Worm (Caenorhabditis elegans) whole organism, L3 larva: Measurements from ENCODE around the gene Y49E10.27.
A peak's percentile ranks its signal among the peaks of the same experiment; 100 is the strongest.

Experiments
- R02D3.7 ChIP-seq: fragments of 150-350 bp; optimal IDR thresholded peaks from 2 replicates; lab custom pipeline; 2014; ENCODE audit warnings: missing biosample characterization, missing genetic modification characterization
- ZK546.5 ChIP-seq: sonication (generic microtip); optimal IDR thresholded peaks from 2 replicates; lab custom pipeline; 2017; ENCODE audit warnings: missing biosample characterization, missing genetic modification characterization
- aly-2 ChIP-seq: fragments of 150-350 bp; optimal IDR thresholded peaks from 2 replicates; lab custom pipeline; 2014; ENCODE audit warnings: missing biosample characterization, missing genetic modification characterization
- ama-1 ChIP-seq: fragments of 150-350 bp; optimal IDR thresholded peaks from 2 replicates; lab custom pipeline; 2018
- ceh-16 ChIP-seq: sonication (generic microtip); optimal IDR thresholded peaks from 2 replicates; lab custom pipeline; 2017; ENCODE audit warnings: missing biosample characterization, missing genetic modification characterization
- ceh-28 ChIP-seq: fragments of 150-350 bp; optimal IDR thresholded peaks from 2 replicates; lab custom pipeline; 2014; ENCODE audit warnings: missing biosample characterization, missing genetic modification reagents, missing genetic modification characterization
- ceh-82 ChIP-seq: fragments of 150-350 bp; optimal IDR thresholded peaks from 2 replicates; lab custom pipeline; 2014; ENCODE audit warnings: missing biosample characterization, missing genetic modification characterization
- ceh-9 ChIP-seq: sonication (generic microtip); optimal IDR thresholded peaks from 2 replicates; lab custom pipeline; 2018; ENCODE audit warnings: missing biosample characterization, missing genetic modification characterization
- daf-12 ChIP-seq: fragments of 150-350 bp; optimal IDR thresholded peaks from 2 replicates; lab custom pipeline; 2014; ENCODE audit warnings: missing biosample characterization, missing genetic modification reagents, missing genetic modification characterization
- egl-27 ChIP-seq: sonication (generic microtip); optimal IDR thresholded peaks from 4 replicates; lab custom pipeline; 2017; ENCODE audit warnings: missing biosample characterization, missing genetic modification reagents, missing genetic modification characterization
- egl-5 ChIP-seq: fragments of 150-350 bp; optimal IDR thresholded peaks from 2 replicates; lab custom pipeline; 2017; ENCODE audit warnings: missing biosample characterization, missing genetic modification reagents, missing genetic modification characterization, inconsistent platforms
- elt-1 ChIP-seq: fragments of 150-350 bp; optimal IDR thresholded peaks from 2 replicates; lab custom pipeline; 2014; ENCODE audit warnings: missing biosample characterization, missing genetic modification characterization
- elt-2 ChIP-seq: sonication (generic microtip); optimal IDR thresholded peaks from 2 replicates; lab custom pipeline; 2016; ENCODE audit warnings: missing genetic modification reagents, mild to moderate bottlenecking, missing genetic modification characterization, missing compliant biosample characterization
- elt-3 ChIP-seq, 3 experiments: fragments of 150-350 bp in 1 of 3; sonication (generic microtip) in 2 of 3; optimal IDR thresholded peaks; 2 replicates in 2 of 3; 4 replicates in 1 of 3; lab custom pipeline; 2014 to 2017; ENCODE audit warnings: missing biosample characterization in 3 of 3, missing genetic modification characterization in 3 of 3
- eor-1 ChIP-seq, 2 experiments: fragments of 150-350 bp; optimal IDR thresholded peaks; 2 replicates each; lab custom pipeline; 2014 to 2018; ENCODE audit warnings: missing biosample characterization in 2 of 2, missing genetic modification characterization in 2 of 2
- fkh-10 ChIP-seq: sonication (generic microtip); optimal IDR thresholded peaks from 2 replicates; lab custom pipeline; 2017; ENCODE audit warnings: missing biosample characterization, missing genetic modification reagents, missing genetic modification characterization
- fkh-2 ChIP-seq: fragments of 150-350 bp; optimal IDR thresholded peaks from 2 replicates; lab custom pipeline; 2014; ENCODE audit warnings: missing biosample characterization, missing genetic modification reagents, missing genetic modification characterization
- fos-1 ChIP-seq: fragments of 150-350 bp; optimal IDR thresholded peaks from 2 replicates; lab custom pipeline; 2014; ENCODE audit warnings: missing biosample characterization, missing genetic modification characterization
- hmg-11 ChIP-seq: sonication (generic microtip); optimal IDR thresholded peaks from 2 replicates; lab custom pipeline; 2016; ENCODE audit warnings: missing genetic modification characterization, missing compliant biosample characterization
- jun-1 ChIP-seq: fragments of 150-350 bp; optimal IDR thresholded peaks from 2 replicates; lab custom pipeline; 2014; ENCODE audit warnings: missing biosample characterization, missing genetic modification reagents, missing genetic modification characterization
- lin-15B ChIP-seq: fragments of 150-350 bp; optimal IDR thresholded peaks from 2 replicates; lab custom pipeline; 2014; ENCODE audit warnings: missing biosample characterization, missing genetic modification characterization
- lin-39 ChIP-seq: fragments of 150-350 bp; optimal IDR thresholded peaks from 2 replicates; lab custom pipeline; 2018; ENCODE audit warnings: missing biosample characterization, missing genetic modification reagents, missing genetic modification characterization
- lsy-12 ChIP-seq: sonication (generic microtip); optimal IDR thresholded peaks from 2 replicates; lab custom pipeline; 2016; ENCODE audit warnings: mild to moderate bottlenecking, missing genetic modification characterization, missing compliant biosample characterization
- mdl-1 ChIP-seq: fragments of 150-350 bp; optimal IDR thresholded peaks from 2 replicates; lab custom pipeline; 2014; ENCODE audit warnings: missing biosample characterization, missing genetic modification characterization
- mml-1 ChIP-seq: fragments of 150-350 bp; sonication (generic microtip); optimal IDR thresholded peaks from 3 replicates; lab custom pipeline; 2014; ENCODE audit warnings: missing biosample characterization, missing genetic modification characterization
- nfya-1 ChIP-seq: sonication (generic microtip); optimal IDR thresholded peaks from 2 replicates; lab custom pipeline; 2017; ENCODE audit warnings: missing genetic modification characterization, mild to moderate bottlenecking, missing compliant biosample characterization, antibody characterized with exemption, moderate library complexity; ENCODE audit not compliant: insufficient read depth
- nhr-11 ChIP-seq: fragments of 150-350 bp; optimal IDR thresholded peaks from 2 replicates; lab custom pipeline; 2014; ENCODE audit warnings: missing biosample characterization, missing genetic modification characterization
- nhr-12 ChIP-seq: fragments of 150-350 bp; optimal IDR thresholded peaks from 2 replicates; lab custom pipeline; 2014; ENCODE audit warnings: missing biosample characterization, missing genetic modification characterization
- nhr-23 ChIP-seq: fragments of 150-350 bp; optimal IDR thresholded peaks from 2 replicates; lab custom pipeline; 2014; ENCODE audit warnings: missing biosample characterization, missing genetic modification reagents, missing genetic modification characterization
- nhr-237 ChIP-seq: fragments of 150-350 bp; optimal IDR thresholded peaks from 2 replicates; lab custom pipeline; 2014; ENCODE audit warnings: missing biosample characterization, missing genetic modification characterization
- nhr-25 ChIP-seq: sonication (generic microtip); optimal IDR thresholded peaks from 2 replicates; lab custom pipeline; 2017; ENCODE audit warnings: missing biosample characterization, missing genetic modification characterization
- nhr-28 ChIP-seq: fragments of 150-350 bp; optimal IDR thresholded peaks from 2 replicates; lab custom pipeline; 2014; ENCODE audit warnings: missing biosample characterization, missing genetic modification characterization
- nhr-43 ChIP-seq: sonication (generic microtip); optimal IDR thresholded peaks from 2 replicates; lab custom pipeline; 2016; ENCODE audit warnings: mild to moderate bottlenecking, missing genetic modification characterization, missing compliant biosample characterization; ENCODE audit not compliant: poor library complexity, severe bottlenecking
- nhr-67 ChIP-seq: fragments of 150-350 bp; optimal IDR thresholded peaks from 2 replicates; lab custom pipeline; 2014; ENCODE audit warnings: missing biosample characterization, missing genetic modification characterization
- nhr-76 ChIP-seq: fragments of 150-350 bp; sonication (generic microtip); optimal IDR thresholded peaks from 5 replicates; lab custom pipeline; 2014; ENCODE audit warnings: missing biosample characterization, missing genetic modification characterization
- nhr-77 ChIP-seq: fragments of 150-350 bp; optimal IDR thresholded peaks from 2 replicates; lab custom pipeline; 2014; ENCODE audit warnings: missing biosample characterization, missing genetic modification characterization
- pha-4 ChIP-seq: fragments of 150-350 bp; optimal IDR thresholded peaks from 2 replicates; lab custom pipeline; 2014; ENCODE audit warnings: missing biosample characterization, missing genetic modification reagents, missing genetic modification characterization
- pqm-1 ChIP-seq: fragments of 150-350 bp; optimal IDR thresholded peaks from 2 replicates; lab custom pipeline; 2017; ENCODE audit warnings: missing biosample characterization, missing genetic modification characterization, inconsistent platforms
- sea-2 ChIP-seq: fragments of 150-350 bp; sonication (generic microtip); optimal IDR thresholded peaks from 4 replicates; lab custom pipeline; 2014; ENCODE audit warnings: missing biosample characterization, missing genetic modification reagents, missing genetic modification characterization
- skn-1 ChIP-seq: fragments of 150-350 bp; optimal IDR thresholded peaks from 2 replicates; lab custom pipeline; 2014; ENCODE audit warnings: missing biosample characterization, missing genetic modification characterization
- snpc-4 ChIP-seq: fragments of 150-350 bp; optimal IDR thresholded peaks from 2 replicates; lab custom pipeline; 2014; ENCODE audit warnings: missing biosample characterization, missing genetic modification characterization
- tbx-2 ChIP-seq: sonication (generic microtip); optimal IDR thresholded peaks from 2 replicates; lab custom pipeline; 2016; ENCODE audit warnings: mild to moderate bottlenecking, missing genetic modification characterization, missing compliant biosample characterization
- unc-39 ChIP-seq: sonication (generic microtip); optimal IDR thresholded peaks from 4 replicates; lab custom pipeline; 2017; ENCODE audit warnings: missing biosample characterization, missing genetic modification characterization
- unc-62 ChIP-seq: fragments of 150-350 bp; sonication (generic microtip); optimal IDR thresholded peaks from 4 replicates; lab custom pipeline; 2014; ENCODE audit warnings: missing biosample characterization, missing genetic modification reagents, missing genetic modification characterization
- zag-1 ChIP-seq: fragments of 150-350 bp; optimal IDR thresholded peaks from 2 replicates; lab custom pipeline; 2014; ENCODE audit warnings: missing biosample characterization, missing genetic modification characterization
- ztf-11 ChIP-seq: fragments of 150-350 bp; optimal IDR thresholded peaks from 2 replicates; lab custom pipeline; 2014; ENCODE audit warnings: missing biosample characterization, missing genetic modification characterization
- ztf-4 ChIP-seq: fragments of 150-350 bp; optimal IDR thresholded peaks from 2 replicates; lab custom pipeline; 2014; ENCODE audit warnings: missing biosample characterization, missing genetic modification characterization

Gene Y49E10.27

DNA sequence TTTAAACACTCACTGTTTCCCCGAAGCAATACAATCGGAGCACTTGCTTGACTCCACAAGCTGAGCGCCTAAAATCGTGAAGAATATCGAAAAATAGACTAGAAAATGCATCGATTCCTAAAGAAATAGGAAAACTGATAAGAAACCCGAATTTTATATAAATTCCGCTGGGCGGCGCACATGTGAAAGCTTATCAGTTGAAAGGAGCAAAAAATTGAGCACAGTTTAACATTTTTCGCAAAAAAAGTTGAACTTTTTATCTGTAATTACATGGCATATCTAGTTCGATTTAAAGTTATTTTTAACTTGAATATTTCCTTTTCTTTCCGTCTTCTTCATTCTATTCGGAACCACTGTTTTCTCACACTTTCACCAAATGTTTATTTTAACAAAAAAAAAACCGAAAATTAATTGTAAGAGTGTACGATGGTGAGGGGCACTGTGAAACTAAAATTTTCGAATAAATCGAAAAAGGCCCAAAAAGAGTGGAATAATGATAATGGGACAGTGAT lies 11.8 kb downstream of the Y49E10.27 start, which contains the start of gene Y49E10.18:
Gene Y49E10.18, minus strand, starts transcription at position 116 of the 512 bp plus-strand sequence.
- TF ChIP-seq nhr-67 (tag; lab: Kevin White, UChicago), result no peak
- no peak for TF ChIP-seq nhr-28
- peak; percentile 91 for TF ChIP-seq elt-2
- peak; percentile 85 for TF ChIP-seq pqm-1
- TF ChIP-seq jun-1 (tag; lab: Kevin White, UChicago), result peak; percentile 7
- TF ChIP-seq eor-1 (tag; optimal IDR thresholded peaks at IDR 0.05; lab: Kevin White, UChicago), result no peak
- TF ChIP-seq snpc-4 (tag; lab: Kevin White, UChicago), result no peak
- no peak for TF ChIP-seq egl-5
- TF ChIP-seq lin-15B, result no peak

DNA sequence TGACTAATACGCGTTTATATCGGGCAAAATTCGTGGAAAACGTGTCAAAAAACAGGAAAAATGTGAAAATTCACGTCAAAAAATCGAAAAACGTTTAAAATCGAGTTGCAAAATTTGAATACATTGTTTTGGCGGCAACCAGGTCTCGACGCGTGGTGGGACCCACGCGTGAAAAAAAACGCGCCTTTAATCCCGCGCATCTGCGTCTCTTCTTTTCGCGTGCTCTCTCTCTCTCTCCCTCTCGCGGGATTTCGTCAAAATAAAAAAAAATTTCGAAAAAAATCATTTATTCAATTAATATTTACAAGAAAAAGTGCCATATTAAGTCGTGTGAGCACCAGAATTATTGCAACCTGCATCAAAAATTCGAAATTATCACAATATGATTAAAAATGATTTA lies 19.1 kb downstream of the Y49E10.27 start, which contains the start of gene ani-1:
Gene ani-1, minus strand, starts transcription at position 61 of the 400 bp plus-strand sequence.
- peak; percentile 10 for TF ChIP-seq R02D3.7
- no peak for TF ChIP-seq elt-1 (tag; lab: Kevin White, UChicago)
- TF ChIP-seq lsy-12, result no peak
- no peak for TF ChIP-seq ceh-28
- peak; percentile 67 for TF ChIP-seq hmg-11 (tag; lab: Kevin White, UChicago)
- TF ChIP-seq pqm-1, result no peak
- peak; percentile 57 for TF ChIP-seq pha-4 (tag; lab: Kevin White, UChicago)
- no peak for TF ChIP-seq tbx-2 (tag; lab: Kevin White, UChicago)
- no peak for TF ChIP-seq unc-39
- TF ChIP-seq nhr-12 (tag; lab: Kevin White, UChicago), result no peak
- TF ChIP-seq sea-2 (GFP tag; lab: Kevin White, UChicago), result no peak
- peak; percentile 38 for TF ChIP-seq skn-1 (tag; lab: Kevin White, UChicago)
- no peak for TF ChIP-seq ceh-82 (tag; lab: Kevin White, UChicago)
- TF ChIP-seq fkh-2 (tag; lab: Kevin White, UChicago), result no peak
- TF ChIP-seq lin-15B, result peak; percentile 81
- no peak for TF ChIP-seq ztf-4 (tag; lab: Kevin White, UChicago)
- TF ChIP-seq nfya-1 (tag; lab: Kevin White, UChicago), result peak; percentile 83
- TF ChIP-seq ama-1 (lab: Kevin White, UChicago), result peak; percentile 90
- TF ChIP-seq ceh-16 (tag; lab: Kevin White, UChicago), result no peak
- TF ChIP-seq snpc-4 (tag; lab: Kevin White, UChicago), result no peak
- TF ChIP-seq mml-1 (tag; lab: Kevin White, UChicago), result no peak
- TF ChIP-seq lin-39 (tag; lab: Kevin White, UChicago), result peak; percentile 29
- no peak for TF ChIP-seq elt-3 (tag; optimal IDR thresholded peaks at IDR 0.05; lab: Kevin White, UChicago)
- TF ChIP-seq ZK546.5 (tag; lab: Kevin White, UChicago), result no peak
- TF ChIP-seq aly-2 (tag; lab: Kevin White, UChicago), result no peak
- TF ChIP-seq zag-1 (tag; lab: Kevin White, UChicago), result no peak
- TF ChIP-seq nhr-28, result no peak
- TF ChIP-seq nhr-43 (tag; lab: Kevin White, UChicago), result peak; percentile 31
- TF ChIP-seq egl-27 (tag; lab: Kevin White, UChicago), result no peak
- no peak for TF ChIP-seq nhr-11
- no peak for TF ChIP-seq eor-1 (tag; optimal IDR thresholded peaks at IDR 0.05; lab: Kevin White, UChicago)
- TF ChIP-seq nhr-237 (tag; lab: Kevin White, UChicago), result no peak
- no peak for TF ChIP-seq daf-12 (tag; lab: Kevin White, UChicago)
- TF ChIP-seq nhr-23, result peak; percentile 70
- TF ChIP-seq nhr-77 (tag; lab: Kevin White, UChicago), result no peak
- TF ChIP-seq elt-2, result no peak
- peak; percentile 34 for TF ChIP-seq fkh-10 (GFP tag; lab: Kevin White, UChicago)
- TF ChIP-seq ztf-11, result no peak
- no peak for TF ChIP-seq ceh-9 (tag; lab: Kevin White, UChicago)
- no peak for TF ChIP-seq mdl-1 (tag; lab: Kevin White, UChicago)
- TF ChIP-seq nhr-25 (tag; lab: Kevin White, UChicago), result peak; percentile 47
- TF ChIP-seq fos-1 (tag; lab: Kevin White, UChicago), result no peak
- no peak for TF ChIP-seq jun-1 (tag; lab: Kevin White, UChicago)
- TF ChIP-seq nhr-67 (tag; lab: Kevin White, UChicago), result no peak
- no peak for TF ChIP-seq nhr-76 (tag; lab: Kevin White, UChicago)
- no peak for TF ChIP-seq egl-5
- no peak for TF ChIP-seq unc-62 (GFP tag; lab: Kevin White, UChicago)
